Fruit fly (Drosophila melanogaster): ENCODE data around the gene Dyro.
A peak's percentile ranks its signal among the peaks of the same experiment; 100 is the strongest.

Dyro gene

dm6 chr3L:11318532-11319170 lies 22.9 kb upstream of the Dyro start (continued):
- TF ChIP-seq CG10209 (GFP tag; optimal IDR thresholded peaks at IDR 0.05) (peak; percentile 87), gsb-n (tag; optimal IDR thresholded peaks at IDR 0.05) (peak; percentile 77), tio (GFP tag; optimal IDR thresholded peaks at IDR 0.05) (peak; percentile 80), nerfin-1 (tag; optimal IDR thresholded peaks at IDR 0.05) (peak; percentile 82), crc (GFP tag; optimal IDR thresholded peaks at IDR 0.05) (peak; percentile 74), dati (GFP tag; IDR thresholded peaks at IDR 0.05) (peak; percentile 86), gro (GFP tag; optimal IDR thresholded peaks at IDR 0.05) (peak; percentile 60), en (GFP tag; optimal IDR thresholded peaks at IDR 0.05) (peak; percentile 41), CG16779 (GFP tag; IDR thresholded peaks at IDR 0.05) (peak; percentile 75), Bdp1 (GFP tag; optimal IDR thresholded peaks at IDR 0.05) (peak; percentile 51), ERR (GFP tag; optimal IDR thresholded peaks at IDR 0.05) (peak; percentile 48), CG10147 (GFP tag; optimal IDR thresholded peaks at IDR 0.05) (peak; percentile 79), Side (GFP tag; optimal IDR thresholded peaks at IDR 0.05) (peak; percentile 70), twi (tag; optimal IDR thresholded peaks at IDR 0.05) (peak; percentile 74), nerfin-2 (GFP tag; IDR thresholded peaks at IDR 0.05; ENCODE audit: partially characterized antibody) (no peak), bbx (GFP tag; IDR thresholded peaks at IDR 0.05; ENCODE audit: partially characterized antibody) (no peak), Med (GFP tag) (peak; percentile 98), CG10267 (tag; optimal IDR thresholded peaks at IDR 0.05) (peak; percentile 76), ind (GFP tag; optimal IDR thresholded peaks at IDR 0.05) (peak; percentile 90), abd-A (tag; optimal IDR thresholded peaks at IDR 0.05) (no peak), ftz-f1 (GFP tag; optimal IDR thresholded peaks at IDR 0.05) (no peak), Mes4 (GFP tag; optimal IDR thresholded peaks at IDR 0.05) (peak; percentile 77), CG6854 (GFP tag; optimal IDR thresholded peaks at IDR 0.05) (peak; percentile 37)

dm6 chr3L:11317464-11317863 lies 21.7 kb upstream of the Dyro start:
- TF ChIP-seq Oli (tag; optimal IDR thresholded peaks at IDR 0.05) (no peak), gem (tag; optimal IDR thresholded peaks at IDR 0.05) (peak; percentile 23), Blimp-1 (GFP tag; optimal IDR thresholded peaks at IDR 0.05) (peak; percentile 15), CG14441 (GFP tag; IDR thresholded peaks at IDR 0.05) (no peak), tio (GFP tag; optimal IDR thresholded peaks at IDR 0.05) (no peak), fd64A (GFP tag; optimal IDR thresholded peaks at IDR 0.05) (peak; percentile 45), CG33557 (GFP tag; optimal IDR thresholded peaks at IDR 0.05) (peak; percentile 42), CG8359 (GFP tag; optimal IDR thresholded peaks at IDR 0.05; ENCODE audit: borderline replicate concordance) (peak; percentile 24), bsh (GFP tag; optimal IDR thresholded peaks at IDR 0.05) (peak in 1 of 2 experiments; percentile 9), ATbp (GFP tag; optimal IDR thresholded peaks at IDR 0.05) (peak; percentile 51), chm (GFP tag; IDR thresholded peaks at IDR 0.05) (0 out of 2 replicates have a peak, but pooled peaks have one; percentile 40), toy (GFP tag; IDR thresholded peaks at IDR 0.05) (no peak), HLH4C (GFP tag; IDR thresholded peaks at IDR 0.05; ENCODE audit: partially characterized antibody) (no peak), CG11504 (tag; optimal IDR thresholded peaks at IDR 0.05) (peak; percentile 4), CG3726 (GFP tag; IDR thresholded peaks at IDR 0.05) (no peak), Spps (tag; optimal IDR thresholded peaks at IDR 0.05) (peak; percentile 9), CG14014 (GFP tag; IDR thresholded peaks at IDR 0.05) (no peak), zfh1 (GFP tag; IDR thresholded peaks at IDR 0.05) (no peak), crc (GFP tag; optimal IDR thresholded peaks at IDR 0.05) (no peak), Fer2 (tag; optimal IDR thresholded peaks at IDR 0.05) (no peak), CHES-1-like (GFP tag; optimal IDR thresholded peaks at IDR 0.05) (no peak), CG8924 (tag; optimal IDR thresholded peaks at IDR 0.05) (no peak), CG15601 (tag; optimal IDR thresholded peaks at IDR 0.05) (peak; percentile 24), CG8281 (tag; optimal IDR thresholded peaks at IDR 0.05) (peak; percentile 64), dmrt11E (tag; optimal IDR thresholded peaks at IDR 0.05) (peak; percentile 14), slou (GFP tag; optimal IDR thresholded peaks at IDR 0.05) (no peak), CG2202 (tag; optimal IDR thresholded peaks at IDR 0.05) (peak; percentile 33), CG32767 (GFP tag; IDR thresholded peaks at IDR 0.05) (no peak)

Data from whole organism, embryonic.